Fruit fly (Drosophila melanogaster): ENCODE measurements around the gene CG12971.
A peak's percentile ranks its signal among the peaks of the same experiment; 100 is the strongest.

Gene CG12971

dm6 chr3L:21347197-21347831, 9.0 kb downstream of the CG12971 start (continued):
- TF ChIP-seq CG1233 (GFP tag; optimal IDR thresholded peaks at IDR 0.05) = peak; percentile 3
- TF ChIP-seq Bdp1 (GFP tag; optimal IDR thresholded peaks at IDR 0.05) = peak; percentile 20
- no peak for TF ChIP-seq sim (GFP tag; IDR thresholded peaks at IDR 0.05)
- no peak for TF ChIP-seq CG10274 (GFP tag; optimal IDR thresholded peaks at IDR 0.05)
- TF ChIP-seq CG11093 (GFP tag; IDR thresholded peaks at IDR 0.05) = no peak
- no peak for TF ChIP-seq Fer2 (tag; optimal IDR thresholded peaks at IDR 0.05)
- peak; percentile 52 for TF ChIP-seq phol (tag; optimal IDR thresholded peaks at IDR 0.05)
- TF ChIP-seq CkIIα-i1 (GFP tag; IDR thresholded peaks at IDR 0.05) = no peak
- peak; percentile 30; the same call in 1 of the 2 replicates for TF ChIP-seq Ada2b (GFP tag; IDR thresholded peaks at IDR 0.05)
- TF ChIP-seq nerfin-1 (tag; optimal IDR thresholded peaks at IDR 0.05) = no peak
- no peak for TF ChIP-seq HLH4C (GFP tag; IDR thresholded peaks at IDR 0.05; ENCODE audit: partially characterized antibody)
- TF ChIP-seq ATbp (GFP tag; optimal IDR thresholded peaks at IDR 0.05) = peak; percentile 47
- TF ChIP-seq fd3F (GFP tag; optimal IDR thresholded peaks at IDR 0.05) = no peak
- no peak for TF ChIP-seq CG10462 (GFP tag; optimal IDR thresholded peaks at IDR 0.05)
- TF ChIP-seq ase (GFP tag; IDR thresholded peaks at IDR 0.05) = no peak
- TF ChIP-seq knrl (GFP tag; IDR thresholded peaks at IDR 0.05; ENCODE audit: partially characterized antibody) = no peak
- no peak for TF ChIP-seq CG9215 (GFP tag; IDR thresholded peaks at IDR 0.05)
- TF ChIP-seq CoRest (tag; optimal IDR thresholded peaks at IDR 0.05) = peak; percentile 11
- TF ChIP-seq CG1529 (GFP tag; optimal IDR thresholded peaks at IDR 0.05) = no peak
- peak; percentile 4 for TF ChIP-seq CG9817 (tag; optimal IDR thresholded peaks at IDR 0.05)
- TF ChIP-seq usp (GFP tag; optimal IDR thresholded peaks at IDR 0.05) = no peak
- no peak for TF ChIP-seq corto (GFP tag; optimal IDR thresholded peaks at IDR 0.05)
- no peak for TF ChIP-seq Hr39 (optimal IDR thresholded peaks at IDR 0.05)
- TF ChIP-seq z (GFP tag; IDR thresholded peaks at IDR 0.05) = no peak
- TF ChIP-seq caup (GFP tag; optimal IDR thresholded peaks at IDR 0.05; ENCODE audit: severe bottlenecking) = no peak
- TF ChIP-seq bigmax (GFP tag; optimal IDR thresholded peaks at IDR 0.05) = no peak
- no peak for TF ChIP-seq CHES-1-like (GFP tag; optimal IDR thresholded peaks at IDR 0.05)
- peak; percentile 37 to 47 for TF ChIP-seq chif (GFP tag; optimal IDR thresholded peaks at IDR 0.05)
- TF ChIP-seq ranshi (GFP tag; IDR thresholded peaks at IDR 0.05) = no peak
- TF ChIP-seq CG10321 (GFP tag; IDR thresholded peaks at IDR 0.05) = no peak
- no peak for TF ChIP-seq wek (GFP tag; optimal IDR thresholded peaks at IDR 0.05)
- TF ChIP-seq Meics (GFP tag; optimal IDR thresholded peaks at IDR 0.05) = peak; percentile 46
- no peak for TF ChIP-seq CG31224 (GFP tag; IDR thresholded peaks at IDR 0.05)
- TF ChIP-seq CG2120 (GFP tag; optimal IDR thresholded peaks at IDR 0.05) = peak; percentile 62
- peak; percentile 46 for TF ChIP-seq CG12104 (GFP tag; optimal IDR thresholded peaks at IDR 0.05)
- peak; percentile 30 for TF ChIP-seq Dip3 (GFP tag; optimal IDR thresholded peaks at IDR 0.05)
- peak; percentile 59; the same call in 1 of the 2 replicates for TF ChIP-seq HLH3B (GFP tag; IDR thresholded peaks at IDR 0.05)
- no peak for TF ChIP-seq CG1832 (GFP tag; optimal IDR thresholded peaks at IDR 0.05)
- TF ChIP-seq ap (GFP tag; IDR thresholded peaks at IDR 0.05) = no peak
- peak; percentile 25 for TF ChIP-seq CG5245 (GFP tag; optimal IDR thresholded peaks at IDR 0.05)
- TF ChIP-seq CG13424 (tag; optimal IDR thresholded peaks at IDR 0.05) = peak; percentile 7
- TF ChIP-seq fd96Cb (tag; optimal IDR thresholded peaks at IDR 0.05) = peak; percentile 55
- TF ChIP-seq danr (GFP tag; IDR thresholded peaks at IDR 0.05) = no peak
- TF ChIP-seq Hey (tag; optimal IDR thresholded peaks at IDR 0.05) = no peak
- TF ChIP-seq abd-A (tag; optimal IDR thresholded peaks at IDR 0.05) = no peak
- peak; percentile 68 for TF ChIP-seq CG30403 (GFP tag; optimal IDR thresholded peaks at IDR 0.05)
- TF ChIP-seq Usf (GFP tag; optimal IDR thresholded peaks at IDR 0.05) = no peak
- TF ChIP-seq zfh2 (GFP tag; optimal IDR thresholded peaks at IDR 0.05) = no peak
- no peak; the same call in 1 of the 2 replicates for TF ChIP-seq CG10959 (GFP tag; IDR thresholded peaks at IDR 0.05)
- TF ChIP-seq Six4 (GFP tag; optimal IDR thresholded peaks at IDR 0.05) = peak; percentile 25
- TF ChIP-seq gfzf (GFP tag; optimal IDR thresholded peaks at IDR 0.05) = no peak
